Worm (Caenorhabditis elegans) whole organism, L2 larva: ENCODE results near the gene ZK1058.9.

Experiments
- lin-11 ChIP-seq: fragments of 150-350 bp; sonication (generic microtip); optimal IDR thresholded peaks from 2 replicates; lab custom pipeline; 2014; ENCODE audit warnings: missing biosample characterization, missing genetic modification characterization, inconsistent platforms, mixed read lengths
- nhr-12 ChIP-seq: fragments of 150-350 bp; optimal IDR thresholded peaks from 2 replicates; lab custom pipeline; 2014; ENCODE audit warnings: missing biosample characterization, missing genetic modification characterization
- nhr-77 ChIP-seq: fragments of 150-350 bp; optimal IDR thresholded peaks from 2 replicates; lab custom pipeline; 2014; ENCODE audit warnings: missing biosample characterization, missing genetic modification characterization
- unc-39 ChIP-seq: fragments of 150-350 bp; optimal IDR thresholded peaks from 2 replicates; lab custom pipeline; 2014; ENCODE audit warnings: missing biosample characterization, missing genetic modification characterization
- unc-55 ChIP-seq: fragments of 150-350 bp; sonication (generic microtip); optimal IDR thresholded peaks from 3 replicates; lab custom pipeline; 2014; ENCODE audit warnings: missing biosample characterization, missing genetic modification reagents, missing genetic modification characterization

DNA sequence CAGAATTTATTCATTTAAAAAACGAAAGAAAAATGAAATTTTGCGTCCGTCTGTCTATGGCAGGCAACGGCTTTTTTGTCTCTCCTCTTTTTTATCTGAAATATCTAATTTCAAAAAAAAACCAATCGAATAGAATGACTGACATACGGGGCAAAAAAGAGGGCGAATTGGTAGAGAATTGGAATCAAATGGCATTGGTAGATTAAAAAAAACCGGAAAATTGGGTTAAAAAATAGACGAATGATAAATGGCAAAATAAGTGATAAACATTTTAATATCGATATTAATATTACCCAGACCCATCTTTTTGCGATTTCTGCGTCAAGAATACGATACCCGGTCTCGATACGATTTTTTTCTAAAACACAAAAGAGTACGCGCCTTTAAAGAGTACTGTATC, 24.5 kb downstream of the ZK1058.9 start, which contains the start of gene tir-1:
- no peak for TF ChIP-seq nhr-12 (tag; lab: Kevin White, UChicago)
- no peak for TF ChIP-seq nhr-77
- no peak for TF ChIP-seq lin-11 (tag; lab: Kevin White, UChicago)
- TF ChIP-seq unc-39 = no peak
- no peak for TF ChIP-seq unc-55 (GFP tag; lab: Kevin White, UChicago)
